Fruit fly (Drosophila melanogaster): ENCODE data around the gene bt.

The bt gene

DNA sequence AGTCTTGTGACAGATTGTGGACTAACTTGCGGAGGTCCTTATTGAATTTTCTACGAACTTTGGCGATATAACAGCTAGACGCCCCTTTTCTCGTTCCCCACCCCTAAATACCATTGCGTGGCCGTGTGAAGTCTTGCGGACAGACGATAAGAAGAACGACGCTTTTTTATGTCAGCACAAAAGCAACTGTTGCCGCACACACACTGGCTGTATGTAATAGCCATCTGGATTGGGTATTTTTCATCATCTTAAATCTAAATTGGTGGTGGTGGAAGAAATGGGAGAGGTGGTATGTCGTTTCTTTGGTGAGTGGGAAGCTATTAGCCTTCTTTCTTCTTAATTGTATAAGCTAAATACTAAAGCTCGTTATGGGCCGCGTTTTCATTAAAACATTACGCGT lies 22.3 kb upstream of the bt start:
- TF ChIP-seq pad (GFP tag; optimal IDR thresholded peaks at IDR 0.05) (no peak), kay (GFP tag; ENCODE audit: borderline replicate concordance) (no peak), toe (GFP tag; optimal IDR thresholded peaks at IDR 0.05) (no peak), cnc (optimal IDR thresholded peaks at IDR 0.05) (no peak), Clk (GFP tag; optimal IDR thresholded peaks at IDR 0.05) (no peak), Hr96 (GFP tag; optimal IDR thresholded peaks at IDR 0.05) (no peak), Mnt (GFP tag; optimal IDR thresholded peaks at IDR 0.05) (no peak), CG1620 (GFP tag; optimal IDR thresholded peaks at IDR 0.05) (no peak), cic (GFP tag; optimal IDR thresholded peaks at IDR 0.05) (no peak), CG14711 (tag; optimal IDR thresholded peaks at IDR 0.05) (no peak), CG7101 (tag; optimal IDR thresholded peaks at IDR 0.05) (no peak), Crg-1 (GFP tag; optimal IDR thresholded peaks at IDR 0.05) (no peak), CG12768 (GFP tag; optimal IDR thresholded peaks at IDR 0.05) (no peak), CG33017 (tag; optimal IDR thresholded peaks at IDR 0.05) (no peak), bab1 (GFP tag; optimal IDR thresholded peaks at IDR 0.05) (no peak), CG7045 (GFP tag; optimal IDR thresholded peaks at IDR 0.05) (no peak), ovo (GFP tag; optimal IDR thresholded peaks at IDR 0.05) (no peak), CG5204 (GFP tag; optimal IDR thresholded peaks at IDR 0.05) (no peak), CG11617 (GFP tag; optimal IDR thresholded peaks at IDR 0.05) (no peak), tj (GFP tag; optimal IDR thresholded peaks at IDR 0.05) (no peak)

dm6 chr4:702806-703301 lies 21.3 kb upstream of the bt start:
- TF ChIP-seq toe (GFP tag; optimal IDR thresholded peaks at IDR 0.05) (no peak), Crg-1 (GFP tag; optimal IDR thresholded peaks at IDR 0.05) (no peak), CG33017 (tag; optimal IDR thresholded peaks at IDR 0.05) (no peak), cnc (optimal IDR thresholded peaks at IDR 0.05) (no peak)

dm6 chr4:703992-704690 lies 20.1 kb upstream of the bt start:
- TF ChIP-seq Mnt (GFP tag; optimal IDR thresholded peaks at IDR 0.05): no peak
- TF ChIP-seq Crg-1 (GFP tag; optimal IDR thresholded peaks at IDR 0.05): no peak
- no peak for TF ChIP-seq cic (GFP tag; optimal IDR thresholded peaks at IDR 0.05)
- no peak for TF ChIP-seq ovo (GFP tag; optimal IDR thresholded peaks at IDR 0.05)
- no peak for TF ChIP-seq CG11617 (GFP tag; optimal IDR thresholded peaks at IDR 0.05)
- TF ChIP-seq kay (GFP tag; ENCODE audit: borderline replicate concordance): no peak
- no peak for TF ChIP-seq CG5204 (GFP tag; optimal IDR thresholded peaks at IDR 0.05)
- TF ChIP-seq CG7101 (tag; optimal IDR thresholded peaks at IDR 0.05): no peak
- no peak for TF ChIP-seq bab1 (GFP tag; optimal IDR thresholded peaks at IDR 0.05)
- no peak for TF ChIP-seq toe (GFP tag; optimal IDR thresholded peaks at IDR 0.05)
- TF ChIP-seq CG7045 (GFP tag; optimal IDR thresholded peaks at IDR 0.05): no peak
- TF ChIP-seq tj (GFP tag; optimal IDR thresholded peaks at IDR 0.05): no peak
- TF ChIP-seq cnc (optimal IDR thresholded peaks at IDR 0.05): no peak
- no peak for TF ChIP-seq Hr96 (GFP tag; optimal IDR thresholded peaks at IDR 0.05)

DNA sequence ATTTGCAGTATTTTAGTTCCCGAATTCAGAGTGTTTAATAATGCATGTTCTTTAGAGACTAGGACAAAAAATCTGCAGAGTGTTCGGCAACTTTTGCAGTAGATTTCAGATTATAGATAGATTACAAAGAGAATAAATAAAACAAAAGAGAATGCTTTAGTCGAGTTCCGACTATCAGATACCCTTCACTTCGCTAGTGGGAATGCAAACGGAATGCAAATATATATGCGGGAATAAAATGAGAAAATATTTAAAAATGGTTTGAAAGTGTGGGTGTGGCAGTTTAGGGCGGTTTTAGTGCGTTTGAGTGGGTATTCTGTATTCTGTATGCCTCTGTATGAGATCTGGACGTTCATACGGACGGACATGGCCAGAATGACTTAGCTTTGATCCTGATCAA lies 17.4 kb upstream of the bt start:
- TF ChIP-seq CG11617 (GFP tag; optimal IDR thresholded peaks at IDR 0.05): no peak
- TF ChIP-seq CG14711 (tag; optimal IDR thresholded peaks at IDR 0.05): no peak
- TF ChIP-seq pad (GFP tag; optimal IDR thresholded peaks at IDR 0.05): no peak

dm6 chr4:708665-709064 lies 15.5 kb upstream of the bt start:
- no peak for TF ChIP-seq CG11617 (GFP tag; optimal IDR thresholded peaks at IDR 0.05)
- no peak for TF ChIP-seq pad (GFP tag; optimal IDR thresholded peaks at IDR 0.05)
- TF ChIP-seq Clk (GFP tag; optimal IDR thresholded peaks at IDR 0.05): no peak
- no peak for TF ChIP-seq kay (GFP tag; ENCODE audit: borderline replicate concordance)
- no peak for TF ChIP-seq CG1620 (GFP tag; optimal IDR thresholded peaks at IDR 0.05)
- no peak for TF ChIP-seq CG14711 (tag; optimal IDR thresholded peaks at IDR 0.05)
- TF ChIP-seq CG7045 (GFP tag; optimal IDR thresholded peaks at IDR 0.05): no peak
- TF ChIP-seq cnc (optimal IDR thresholded peaks at IDR 0.05): no peak
- no peak for TF ChIP-seq Hr96 (GFP tag; optimal IDR thresholded peaks at IDR 0.05)
- no peak for TF ChIP-seq toe (GFP tag; optimal IDR thresholded peaks at IDR 0.05)

DNA sequence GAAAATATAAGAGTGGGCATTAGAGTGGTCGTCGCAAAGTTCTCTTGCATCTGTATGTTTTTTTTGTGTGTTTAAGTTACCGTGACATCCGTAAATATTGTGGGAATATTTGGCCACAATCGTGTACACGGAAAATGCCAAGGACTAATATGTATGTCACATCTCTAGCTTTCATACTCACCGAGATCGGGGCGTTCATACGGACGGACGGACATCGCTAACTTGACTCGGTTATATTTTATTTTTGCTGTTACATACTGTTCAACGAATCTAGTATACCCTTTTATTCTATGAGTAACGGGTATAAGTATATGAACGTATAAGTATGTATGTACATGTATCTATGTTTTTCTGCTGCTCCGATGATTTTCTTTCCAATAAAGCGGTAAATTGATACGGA lies 14.5 kb upstream of the bt start:
- TF ChIP-seq Clk (GFP tag; optimal IDR thresholded peaks at IDR 0.05) (no peak), CG7045 (GFP tag; optimal IDR thresholded peaks at IDR 0.05) (no peak), pad (GFP tag; optimal IDR thresholded peaks at IDR 0.05) (no peak), CG5204 (GFP tag; optimal IDR thresholded peaks at IDR 0.05) (no peak), CG12768 (GFP tag; optimal IDR thresholded peaks at IDR 0.05) (no peak), CG7101 (tag; optimal IDR thresholded peaks at IDR 0.05) (no peak), cic (GFP tag; optimal IDR thresholded peaks at IDR 0.05) (no peak), CG14711 (tag; optimal IDR thresholded peaks at IDR 0.05) (no peak), tj (GFP tag; optimal IDR thresholded peaks at IDR 0.05) (no peak), Mnt (GFP tag; optimal IDR thresholded peaks at IDR 0.05) (no peak), CG33017 (tag; optimal IDR thresholded peaks at IDR 0.05) (no peak)

- TF ChIP-seq CG33017 (tag; optimal IDR thresholded peaks at IDR 0.05) (no peak), CG7045 (GFP tag; optimal IDR thresholded peaks at IDR 0.05) (no peak), bab1 (GFP tag; optimal IDR thresholded peaks at IDR 0.05) (no peak), Hr96 (GFP tag; optimal IDR thresholded peaks at IDR 0.05) (no peak), CG11617 (GFP tag; optimal IDR thresholded peaks at IDR 0.05) (no peak), Mnt (GFP tag; optimal IDR thresholded peaks at IDR 0.05) (no peak), Crg-1 (GFP tag; optimal IDR thresholded peaks at IDR 0.05) (no peak), CG7101 (tag; optimal IDR thresholded peaks at IDR 0.05) (no peak), Clk (GFP tag; optimal IDR thresholded peaks at IDR 0.05) (no peak), CG14711 (tag; optimal IDR thresholded peaks at IDR 0.05) (no peak), pad (GFP tag; optimal IDR thresholded peaks at IDR 0.05) (no peak), CG12768 (GFP tag; optimal IDR thresholded peaks at IDR 0.05) (no peak), ovo (GFP tag; optimal IDR thresholded peaks at IDR 0.05) (no peak), CG1620 (GFP tag; optimal IDR thresholded peaks at IDR 0.05) (no peak), CG5204 (GFP tag; optimal IDR thresholded peaks at IDR 0.05) (no peak), toe (GFP tag; optimal IDR thresholded peaks at IDR 0.05) (no peak), tj (GFP tag; optimal IDR thresholded peaks at IDR 0.05) (no peak), cic (GFP tag; optimal IDR thresholded peaks at IDR 0.05) (no peak)
These were observed 11.3 kb upstream of the bt start for dm6 chr4:712897-713296.
